Worm (Caenorhabditis elegans) whole organism, L3 larva: Measurements from ENCODE around the gene srz-71.

Source experiments
- ama-1 ChIP-seq: fragments of 150-350 bp; optimal IDR thresholded peaks from 2 replicates; lab custom pipeline; 2018
- ceh-16 ChIP-seq: sonication (generic microtip); optimal IDR thresholded peaks from 2 replicates; lab custom pipeline; 2017; ENCODE audit warnings: missing biosample characterization, missing genetic modification characterization
- ceh-28 ChIP-seq: fragments of 150-350 bp; optimal IDR thresholded peaks from 2 replicates; lab custom pipeline; 2014; ENCODE audit warnings: missing biosample characterization, missing genetic modification reagents, missing genetic modification characterization
- daf-12 ChIP-seq: fragments of 150-350 bp; optimal IDR thresholded peaks from 2 replicates; lab custom pipeline; 2014; ENCODE audit warnings: missing biosample characterization, missing genetic modification reagents, missing genetic modification characterization
- elt-2 ChIP-seq: sonication (generic microtip); optimal IDR thresholded peaks from 2 replicates; lab custom pipeline; 2016; ENCODE audit warnings: missing genetic modification reagents, mild to moderate bottlenecking, missing genetic modification characterization, missing compliant biosample characterization
- fkh-10 ChIP-seq: sonication (generic microtip); optimal IDR thresholded peaks from 2 replicates; lab custom pipeline; 2017; ENCODE audit warnings: missing biosample characterization, missing genetic modification reagents, missing genetic modification characterization
- fos-1 ChIP-seq: fragments of 150-350 bp; optimal IDR thresholded peaks from 2 replicates; lab custom pipeline; 2014; ENCODE audit warnings: missing biosample characterization, missing genetic modification characterization
- jun-1 ChIP-seq: fragments of 150-350 bp; optimal IDR thresholded peaks from 2 replicates; lab custom pipeline; 2014; ENCODE audit warnings: missing biosample characterization, missing genetic modification reagents, missing genetic modification characterization
- nhr-23 ChIP-seq: fragments of 150-350 bp; optimal IDR thresholded peaks from 2 replicates; lab custom pipeline; 2014; ENCODE audit warnings: missing biosample characterization, missing genetic modification reagents, missing genetic modification characterization
- nhr-28 ChIP-seq: fragments of 150-350 bp; optimal IDR thresholded peaks from 2 replicates; lab custom pipeline; 2014; ENCODE audit warnings: missing biosample characterization, missing genetic modification characterization
- snpc-4 ChIP-seq: fragments of 150-350 bp; optimal IDR thresholded peaks from 2 replicates; lab custom pipeline; 2014; ENCODE audit warnings: missing biosample characterization, missing genetic modification characterization
- tbx-2 ChIP-seq: sonication (generic microtip); optimal IDR thresholded peaks from 2 replicates; lab custom pipeline; 2016; ENCODE audit warnings: mild to moderate bottlenecking, missing genetic modification characterization, missing compliant biosample characterization
- unc-62 ChIP-seq: fragments of 150-350 bp; sonication (generic microtip); optimal IDR thresholded peaks from 4 replicates; lab custom pipeline; 2014; ENCODE audit warnings: missing biosample characterization, missing genetic modification reagents, missing genetic modification characterization
- ztf-11 ChIP-seq: fragments of 150-350 bp; optimal IDR thresholded peaks from 2 replicates; lab custom pipeline; 2014; ENCODE audit warnings: missing biosample characterization, missing genetic modification characterization

- no peak for TF ChIP-seq ztf-11 (tag; lab: Kevin White, UChicago)
- no peak for TF ChIP-seq tbx-2
- no peak for TF ChIP-seq jun-1 (tag; lab: Kevin White, UChicago)
- TF ChIP-seq daf-12 (tag; lab: Kevin White, UChicago), result no peak
- no peak for TF ChIP-seq ceh-16 (tag; lab: Kevin White, UChicago)
- no peak for TF ChIP-seq nhr-23 (tag; lab: Kevin White, UChicago)
- TF ChIP-seq nhr-28, result no peak
- TF ChIP-seq unc-62 (GFP tag; lab: Kevin White, UChicago), result no peak
- no peak for TF ChIP-seq fos-1 (tag; lab: Kevin White, UChicago)
- no peak for TF ChIP-seq snpc-4
- no peak for TF ChIP-seq ceh-28 (tag; lab: Kevin White, UChicago)
- TF ChIP-seq ama-1 (lab: Kevin White, UChicago), result no peak
- TF ChIP-seq elt-2 (tag; lab: Kevin White, UChicago), result no peak
- TF ChIP-seq fkh-10 (GFP tag; lab: Kevin White, UChicago), result no peak
Measured at ce11 chrIV:16377942-16378341, 45.3 kb downstream of the srz-71 start.
